Worm (Caenorhabditis elegans) whole organism, L1 larva: Measurements from ENCODE around the gene svh-11.

Source experiments
- C34B4.2 ChIP-seq: sonication (generic microtip); optimal IDR thresholded peaks from 2 replicates; lab custom pipeline; 2017; ENCODE audit warnings: mild to moderate bottlenecking, missing genetic modification characterization, missing compliant biosample characterization
- aha-1 ChIP-seq: fragments of 150-350 bp; optimal IDR thresholded peaks from 2 replicates; lab custom pipeline; 2014; ENCODE audit warnings: missing biosample characterization, missing genetic modification characterization
- ceh-63 ChIP-seq: fragments of 200-800 bp; sonication (Bioruptor generic); optimal IDR thresholded peaks from 2 replicates; lab custom pipeline; 2018; ENCODE audit warnings: mild to moderate bottlenecking, missing genetic modification characterization, missing compliant biosample characterization
- ceh-8 ChIP-seq: fragments of 200-800 bp; sonication (Bioruptor generic); optimal IDR thresholded peaks from 2 replicates; lab custom pipeline; 2018; ENCODE audit warnings: mild to moderate bottlenecking, missing genetic modification characterization, moderate library complexity, missing compliant biosample characterization
- ceh-82 ChIP-seq, 3 experiments: fragments of 150-350 bp in 1 of 3; sonication (generic microtip) in 2 of 3; optimal IDR thresholded peaks; 2 replicates each; lab custom pipeline; 2014 to 2017; ENCODE audit warnings: missing biosample characterization in 3 of 3, missing genetic modification characterization in 3 of 3
- ceh-88 ChIP-seq: fragments of 200-800 bp; sonication (Bioruptor generic); IDR thresholded peaks from 2 replicates; pipeline ENCODE4 v1.3.6; 2022; ENCODE audit warnings: missing genetic modification characterization, missing compliant biosample characterization
- ceh-90 ChIP-seq: sonication (generic microtip); optimal IDR thresholded peaks from 2 replicates; lab custom pipeline; 2016; ENCODE audit warnings: missing genetic modification characterization, missing compliant biosample characterization
- dsc-1 ChIP-seq: sonication (generic microtip); optimal IDR thresholded peaks from 2 replicates; lab custom pipeline; 2016; ENCODE audit warnings: mild to moderate bottlenecking, missing genetic modification characterization, missing compliant biosample characterization
- efl-1 ChIP-seq, 4 experiments: fragments of 150-350 bp; optimal IDR thresholded peaks in 3 of 4; peaks in 1 of 4; 1 replicate in 1 of 4; 2 replicates in 3 of 4; lab custom pipeline; 2014; ENCODE audit warnings: missing biosample characterization in 2 of 4, missing genetic modification characterization in 2 of 4, missing genetic modification reagents in 2 of 4
- egl-27 ChIP-seq, 2 experiments: fragments of 150-350 bp in 1 of 2; sonication (generic microtip); optimal IDR thresholded peaks; 3 replicates each; lab custom pipeline; 2017 to 2018; ENCODE audit warnings: missing biosample characterization in 2 of 2, missing genetic modification characterization in 2 of 2, missing genetic modification reagents in 2 of 2
- elt-2 ChIP-seq: sonication (generic microtip); optimal IDR thresholded peaks from 2 replicates; lab custom pipeline; 2016; ENCODE audit warnings: missing genetic modification characterization, mild to moderate bottlenecking, inconsistent platforms, missing compliant biosample characterization, missing genetic modification reagents
- elt-3 ChIP-seq, 6 experiments: fragments of 150-350 bp in 1 of 6; sonication (generic microtip); optimal IDR thresholded peaks; 2 replicates each; lab custom pipeline; 2017 to 2018; ENCODE audit warnings: missing biosample characterization in 6 of 6, missing genetic modification characterization in 6 of 6, inconsistent platforms in 1 of 6
- fkh-10 ChIP-seq: sonication (generic microtip); optimal IDR thresholded peaks from 2 replicates; lab custom pipeline; 2017; ENCODE audit warnings: missing biosample characterization, missing genetic modification reagents, missing genetic modification characterization
- grh-1 ChIP-seq: fragments of 200-800 bp; sonication (Bioruptor generic); IDR thresholded peaks from 2 replicates; pipeline ENCODE4 v1.3.6; 2022; ENCODE audit warnings: missing genetic modification reagents, missing genetic modification characterization, missing compliant biosample characterization
- hlh-17 ChIP-seq: fragments of 200-800 bp; sonication (Bioruptor generic); optimal IDR thresholded peaks from 2 replicates; lab custom pipeline; 2018; ENCODE audit warnings: missing genetic modification characterization, mild to moderate bottlenecking, missing compliant biosample characterization, moderate library complexity, borderline replicate concordance
- hlh-4 ChIP-seq: sonication (generic microtip); optimal IDR thresholded peaks from 2 replicates; lab custom pipeline; 2016; ENCODE audit warnings: mild to moderate bottlenecking, missing genetic modification characterization, missing compliant biosample characterization
- irx-1 ChIP-seq: sonication (generic microtip); optimal IDR thresholded peaks from 2 replicates; lab custom pipeline; 2016; ENCODE audit warnings: missing genetic modification characterization, missing compliant biosample characterization
- lin-14 ChIP-seq: fragments of 200-800 bp; sonication (Bioruptor generic); optimal IDR thresholded peaks from 2 replicates; lab custom pipeline; 2018; ENCODE audit warnings: mild to moderate bottlenecking, missing genetic modification characterization, moderate library complexity, missing compliant biosample characterization
- lin-15B ChIP-seq: fragments of 150-350 bp; sonication (generic microtip); optimal IDR thresholded peaks from 3 replicates; lab custom pipeline; 2014; ENCODE audit warnings: missing biosample characterization, missing genetic modification characterization
- lin-35 ChIP-seq, 2 experiments: fragments of 150-350 bp; optimal IDR thresholded peaks; 2 replicates each; lab custom pipeline; 2014; ENCODE audit warnings: missing biosample characterization in 2 of 2, missing genetic modification characterization in 2 of 2, missing genetic modification reagents in 2 of 2
- lin-39 ChIP-seq: fragments of 150-350 bp; optimal IDR thresholded peaks from 2 replicates; lab custom pipeline; 2014; ENCODE audit warnings: missing biosample characterization, missing genetic modification reagents, missing genetic modification characterization
- lir-3 ChIP-seq: sonication (generic microtip); optimal IDR thresholded peaks from 2 replicates; lab custom pipeline; 2016; ENCODE audit warnings: mild to moderate bottlenecking, missing genetic modification characterization, moderate library complexity, missing compliant biosample characterization; ENCODE audit not compliant: poor library complexity
- lsy-2 ChIP-seq, 2 experiments: fragments of 150-350 bp; optimal IDR thresholded peaks; 2 replicates each; lab custom pipeline; 2014; ENCODE audit warnings: missing biosample characterization in 2 of 2, missing genetic modification characterization in 2 of 2
- mab-9 ChIP-seq: fragments of 200-800 bp; sonication (Bioruptor generic); IDR thresholded peaks from 2 replicates; pipeline ENCODE4 v1.3.6; 2022; ENCODE audit warnings: missing genetic modification reagents, missing genetic modification characterization, missing compliant biosample characterization
- mdl-1 ChIP-seq, 2 experiments: fragments of 150-350 bp; optimal IDR thresholded peaks; 2 replicates each; lab custom pipeline; 2014 to 2017; ENCODE audit warnings: missing biosample characterization in 2 of 2, missing genetic modification characterization in 2 of 2, inconsistent platforms in 1 of 2
- nhr-11 ChIP-seq: fragments of 150-350 bp; optimal IDR thresholded peaks from 2 replicates; lab custom pipeline; 2014; ENCODE audit warnings: missing biosample characterization, missing genetic modification characterization
- nhr-12 ChIP-seq: sonication (generic microtip); optimal IDR thresholded peaks from 2 replicates; lab custom pipeline; 2017; ENCODE audit warnings: missing biosample characterization, missing genetic modification characterization
- nhr-20 ChIP-seq: sonication (generic microtip); optimal IDR thresholded peaks from 2 replicates; lab custom pipeline; 2016; ENCODE audit warnings: mild to moderate bottlenecking, missing genetic modification characterization, missing compliant biosample characterization
- nhr-47 ChIP-seq: sonication (generic microtip); optimal IDR thresholded peaks from 2 replicates; lab custom pipeline; 2016; ENCODE audit warnings: mild to moderate bottlenecking, missing genetic modification characterization, moderate library complexity, missing compliant biosample characterization
- nhr-71 ChIP-seq: sonication (generic microtip); optimal IDR thresholded peaks from 2 replicates; lab custom pipeline; 2016; ENCODE audit warnings: mild to moderate bottlenecking, missing genetic modification characterization, moderate library complexity, missing compliant biosample characterization
- nhr-76 ChIP-seq: sonication (generic microtip); optimal IDR thresholded peaks from 2 replicates; lab custom pipeline; 2017; ENCODE audit warnings: missing biosample characterization, missing genetic modification characterization
- nhr-85 ChIP-seq: sonication (generic microtip); peaks from one replicate; lab custom pipeline; 2016; ENCODE audit warnings: missing genetic modification characterization, inconsistent platforms, missing compliant biosample characterization
- nhr-90 ChIP-seq: sonication (generic microtip); optimal IDR thresholded peaks from 2 replicates; lab custom pipeline; 2016; ENCODE audit warnings: mild to moderate bottlenecking, missing genetic modification characterization, missing compliant biosample characterization; ENCODE audit not compliant: poor library complexity
- pqm-1 ChIP-seq: sonication (generic microtip); optimal IDR thresholded peaks from 3 replicates; lab custom pipeline; 2017; ENCODE audit warnings: missing biosample characterization, missing genetic modification characterization
- rnt-1 ChIP-seq: sonication (generic microtip); optimal IDR thresholded peaks from 2 replicates; lab custom pipeline; 2016; ENCODE audit warnings: mild to moderate bottlenecking, missing genetic modification characterization, moderate library complexity, missing compliant biosample characterization
- snpc-4 ChIP-seq: fragments of 150-350 bp; optimal IDR thresholded peaks from 2 replicates; lab custom pipeline; 2014; ENCODE audit warnings: missing biosample characterization, missing genetic modification characterization
- snu-23 ChIP-seq: sonication (generic microtip); optimal IDR thresholded peaks from 2 replicates; lab custom pipeline; 2016; ENCODE audit warnings: missing genetic modification characterization, missing compliant biosample characterization
- tbx-2 ChIP-seq: sonication (generic microtip); optimal IDR thresholded peaks from 2 replicates; lab custom pipeline; 2016; ENCODE audit warnings: missing genetic modification characterization, missing compliant biosample characterization
- tlp-1 ChIP-seq: fragments of 150-350 bp; optimal IDR thresholded peaks from 2 replicates; lab custom pipeline; 2014; ENCODE audit warnings: missing biosample characterization, missing genetic modification characterization
- unc-130 ChIP-seq: fragments of 150-350 bp; optimal IDR thresholded peaks from 2 replicates; lab custom pipeline; 2017; ENCODE audit warnings: missing biosample characterization, missing genetic modification characterization, inconsistent platforms
- unc-30 ChIP-seq: sonication (generic microtip); optimal IDR thresholded peaks from 2 replicates; lab custom pipeline; 2017; ENCODE audit warnings: missing biosample characterization, missing genetic modification characterization
- unc-62 ChIP-seq: fragments of 150-350 bp; optimal IDR thresholded peaks from 2 replicates; lab custom pipeline; 2014; ENCODE audit warnings: missing biosample characterization, missing genetic modification reagents, missing genetic modification characterization
- vab-15 ChIP-seq: sonication (generic microtip); optimal IDR thresholded peaks from 2 replicates; lab custom pipeline; 2017; ENCODE audit warnings: missing genotype, mild to moderate bottlenecking, missing genetic modification characterization, missing compliant biosample characterization
- ztf-4 ChIP-seq: fragments of 150-350 bp; optimal IDR thresholded peaks from 2 replicates; lab custom pipeline; 2014; ENCODE audit warnings: missing biosample characterization, missing genetic modification characterization

svh-11 gene

ce11 chrV:2191122-2191521 is 15.8 kb upstream of the svh-11 start, which contains the start of gene srbc-42:
TSS of gene srbc-42 (minus strand) at chrV:2191222.
- TF ChIP-seq lir-3 (tag; lab: Kevin White, UChicago): no peak
- no peak for TF ChIP-seq aha-1

DNA sequence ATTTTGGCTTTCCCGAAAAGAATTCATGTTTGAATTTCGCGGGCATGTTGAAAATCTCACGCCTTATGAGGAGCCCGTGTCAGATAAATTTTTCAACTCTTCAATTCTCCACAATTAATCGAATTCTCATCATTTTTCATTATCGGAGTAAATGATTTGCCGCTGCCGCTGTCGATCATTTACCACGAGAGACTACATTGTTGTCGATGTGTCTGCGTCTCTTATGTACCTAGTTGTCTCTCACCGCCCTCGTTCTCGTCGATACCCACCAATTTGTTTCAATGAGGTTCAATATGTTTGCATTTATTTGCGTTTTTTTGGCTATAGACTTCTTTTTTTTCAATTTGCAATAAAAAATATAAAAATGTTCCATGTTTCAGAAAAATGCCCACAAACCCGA is 14.8 kb upstream of the svh-11 start, which contains the start of gene nhr-13:
TSS of gene nhr-13 (plus strand) at position 369 of the 400 bp plus-strand sequence.
- TF ChIP-seq C34B4.2 (tag; lab: Kevin White, UChicago) (no peak), elt-3 (tag; optimal IDR thresholded peaks at IDR 0.05; lab: Kevin White, UChicago) (no peak), rnt-1 (tag; lab: Kevin White, UChicago) (peak; percentile 18), snu-23 (peak; percentile 30), nhr-20 (peak; percentile 85), ceh-8 (GFP tag; lab: Kevin White, UChicago) (no peak), tbx-2 (no peak), hlh-17 (GFP tag; lab: Kevin White, UChicago) (no peak), fkh-10 (GFP tag; lab: Kevin White, UChicago) (no peak), ztf-4 (tag; lab: Kevin White, UChicago) (no peak), ceh-88 (GFP tag; lab: Robert Waterston, UW) (no peak), lin-39 (tag; lab: Kevin White, UChicago) (no peak), unc-62 (GFP tag; lab: Kevin White, UChicago) (no peak), tlp-1 (tag; lab: Kevin White, UChicago) (no peak), efl-1 (optimal IDR thresholded peaks at IDR 0.05; lab: Kevin White, UChicago) (peak in 1 of 2 experiments; percentile 17), efl-1 (GFP tag; optimal IDR thresholded peaks at IDR 0.05 in 1 of 2; lab: Kevin White, UChicago) (peak in 1 of 2 experiments; percentile 50), ceh-90 (no peak), elt-2 (peak; percentile 50), vab-15 (tag; lab: Kevin White, UChicago) (no peak), lin-35 (GFP tag; optimal IDR thresholded peaks at IDR 0.05; lab: Kevin White, UChicago) (peak in 1 of 2 experiments; percentile 36), nhr-47 (tag; lab: Kevin White, UChicago) (no peak), lin-15B (tag; lab: Kevin White, UChicago) (no peak), nhr-12 (tag; lab: Kevin White, UChicago) (no peak), lin-14 (no peak), grh-1 (no peak), unc-30 (tag; lab: Kevin White, UChicago) (no peak), nhr-90 (tag; lab: Kevin White, UChicago) (peak; percentile 17), mdl-1 (tag; optimal IDR thresholded peaks at IDR 0.05; lab: Kevin White, UChicago) (peak in 1 of 2 experiments; percentile 43), lsy-2 (tag; optimal IDR thresholded peaks at IDR 0.05; lab: Kevin White, UChicago) (no peak), dsc-1 (peak; percentile 64), nhr-11 (tag; lab: Kevin White, UChicago) (no peak)

ce11 chrV:2199594-2199993 is 7.3 kb upstream of the svh-11 start:
- no peak for TF ChIP-seq efl-1 (optimal IDR thresholded peaks at IDR 0.05; lab: Kevin White, UChicago)
- TF ChIP-seq efl-1 (GFP tag; optimal IDR thresholded peaks at IDR 0.05 in 1 of 2; lab: Kevin White, UChicago): no peak
- peak; percentile 26 for TF ChIP-seq snpc-4 (tag; lab: Kevin White, UChicago)
- TF ChIP-seq, all 84 proteins: peak for 1

DNA sequence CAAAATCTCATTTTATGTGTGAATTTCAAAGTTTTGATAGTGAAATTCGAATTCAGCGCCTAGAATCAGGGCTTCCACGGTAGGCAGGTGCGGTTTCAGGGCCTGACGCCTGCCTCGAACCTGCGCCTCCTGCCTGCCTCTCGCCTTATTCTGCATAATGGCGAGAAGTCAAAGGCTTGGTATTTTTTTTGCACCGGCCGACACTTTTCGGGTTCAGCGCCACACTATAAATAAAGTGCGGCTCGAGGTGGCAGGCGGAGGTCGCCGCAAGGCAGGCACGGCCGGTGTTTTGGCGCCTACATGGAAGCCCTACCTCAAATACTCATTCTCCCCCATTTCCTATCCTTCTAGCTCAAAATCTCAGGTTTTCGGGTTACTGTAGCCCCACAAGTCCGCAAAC is 6.5 kb upstream of the svh-11 start:
- TF ChIP-seq mab-9 (GFP tag; lab: Robert Waterston, UW): no peak
- TF ChIP-seq nhr-85 (tag; lab: Kevin White, UChicago): no peak
- TF ChIP-seq hlh-4 (tag; lab: Kevin White, UChicago): no peak
- no peak for TF ChIP-seq ceh-88 (GFP tag; lab: Robert Waterston, UW)
- no peak for TF ChIP-seq snu-23
- TF ChIP-seq ceh-63 (GFP tag; lab: Kevin White, UChicago): no peak
- TF ChIP-seq pqm-1 (tag; lab: Kevin White, UChicago): no peak
- TF ChIP-seq nhr-71: no peak
- no peak for TF ChIP-seq unc-130 (tag; lab: Kevin White, UChicago)
- no peak for TF ChIP-seq egl-27 (tag; optimal IDR thresholded peaks at IDR 0.05; lab: Kevin White, UChicago)
- TF ChIP-seq irx-1 (tag; lab: Kevin White, UChicago): no peak
- no peak for TF ChIP-seq ceh-82 (tag; optimal IDR thresholded peaks at IDR 0.05; lab: Kevin White, UChicago)
- no peak for TF ChIP-seq dsc-1
- no peak for TF ChIP-seq nhr-76 (tag; lab: Kevin White, UChicago)
- TF ChIP-seq lin-35 (GFP tag; optimal IDR thresholded peaks at IDR 0.05; lab: Kevin White, UChicago): no peak
